Fruit fly (Drosophila melanogaster) whole organism, prepupa: Measurements from ENCODE around the gene IRSp53.

Source experiments
- CG10631 ChIP-seq: fragments of 200-800 bp; sonication (Bioruptor generic); optimal IDR thresholded peaks from 2 replicates; lab custom pipeline; 2016; ENCODE audit warnings: missing biosample characterization, missing genetic modification characterization
- CG11294 ChIP-seq: fragments of 200-800 bp; sonication (Bioruptor generic); IDR thresholded peaks from 2 replicates; pipeline ENCODE4 v1.3.6; 2022; ENCODE audit warnings: missing biosample characterization, missing genetic modification characterization
- CG11902 ChIP-seq: fragments of 200-800 bp; sonication (Bioruptor generic); optimal IDR thresholded peaks from 3 replicates; lab custom pipeline; 2016; ENCODE audit warnings: missing biosample characterization, missing genetic modification characterization
- CG32006 ChIP-seq: fragments of 200-800 bp; sonication (Bioruptor generic); optimal IDR thresholded peaks from 3 replicates; lab custom pipeline; 2017; ENCODE audit warnings: missing biosample characterization, mild to moderate bottlenecking, missing genetic modification characterization
- CG8119 ChIP-seq: fragments of 200-800 bp; sonication (Bioruptor generic); IDR thresholded peaks from 3 replicates; pipeline ENCODE4 v1.3.6; 2022; ENCODE audit warnings: missing biosample characterization, missing genetic modification characterization
- Eip78C ChIP-seq: fragments of 200-800 bp; sonication (Bioruptor generic); peaks from one replicate; lab custom pipeline; 2016; ENCODE audit warnings: missing biosample characterization, missing genetic modification characterization
- acj6 ChIP-seq: fragments of 200-800 bp; sonication (Bioruptor generic); optimal IDR thresholded peaks from 3 replicates; lab custom pipeline; 2016; ENCODE audit warnings: missing biosample characterization, missing genetic modification characterization

DNA sequence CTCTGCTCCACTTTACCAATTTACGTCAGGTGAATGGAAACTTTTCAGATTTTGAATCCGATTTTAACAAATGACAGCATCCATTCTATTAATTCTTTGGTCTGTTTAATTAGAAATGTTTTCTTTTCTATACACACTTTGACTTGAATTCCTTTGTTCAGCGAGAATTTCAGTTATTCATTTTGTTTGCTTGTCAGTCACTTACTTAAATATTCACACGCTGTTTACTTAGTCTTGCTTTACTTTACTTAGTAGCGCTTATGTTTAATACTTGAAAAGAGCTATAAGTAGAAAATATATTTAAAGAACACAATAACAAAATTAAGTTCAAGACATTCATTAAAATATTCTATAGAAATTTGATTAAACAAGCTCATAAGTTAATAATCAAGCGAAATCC is 28.4 kb upstream of the IRSp53 start, which contains the start of gene CG32073:
- no peak for TF ChIP-seq CG8119 (GFP tag; lab: Robert Waterston, UW)
- no peak for TF ChIP-seq CG11902 (GFP tag; lab: Kevin White, UChicago)
- TF ChIP-seq Eip78C (GFP tag; lab: Kevin White, UChicago), result no peak
- no peak for TF ChIP-seq CG11294 (GFP tag; lab: Robert Waterston, UW)
- no peak for TF ChIP-seq CG10631 (GFP tag; lab: Kevin White, UChicago)
- no peak for TF ChIP-seq CG32006 (GFP tag; lab: Kevin White, UChicago)
- TF ChIP-seq acj6 (GFP tag; lab: Kevin White, UChicago), result no peak
